Worm (Caenorhabditis elegans): Measurements from ENCODE around the gene leo-1.

The leo-1 gene

DNA sequence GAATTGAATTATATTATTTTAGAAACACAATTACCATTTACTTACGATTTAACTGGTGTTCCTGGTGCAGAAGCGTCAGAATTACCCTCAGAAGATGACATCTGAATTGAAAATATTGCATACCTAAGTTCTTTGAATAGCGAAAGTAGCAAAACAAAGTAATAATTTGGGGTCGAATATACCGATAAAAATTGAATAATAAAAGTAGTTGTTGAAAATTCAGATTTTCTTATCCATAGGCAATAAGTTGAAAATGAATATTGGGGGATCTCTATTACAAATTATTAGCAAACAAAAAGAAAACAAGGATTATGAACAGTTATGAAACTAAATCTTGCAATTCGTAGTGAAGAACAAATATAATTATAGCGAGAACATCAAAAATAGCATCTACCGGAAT, at the start of gene leo-1:
leo-1 (minus strand) TSS at position 101 of the 400 bp plus-strand sequence.
- no peak for TF ChIP-seq hnd-1 (tag; optimal IDR thresholded peaks at IDR 0.05)
- no peak for TF ChIP-seq pes-1 (GFP tag; IDR thresholded peaks at IDR 0.05)
- TF ChIP-seq sea-1 (GFP tag; conservative IDR thresholded peaks at IDR 0.05), result no peak
- no peak for TF ChIP-seq F13C5.2 (tag; optimal IDR thresholded peaks at IDR 0.05)
- no peak for TF ChIP-seq ceh-13 (GFP tag; optimal IDR thresholded peaks at IDR 0.05)
- TF ChIP-seq tbx-37 (GFP tag; conservative IDR thresholded peaks at IDR 0.05), result no peak

DNA sequence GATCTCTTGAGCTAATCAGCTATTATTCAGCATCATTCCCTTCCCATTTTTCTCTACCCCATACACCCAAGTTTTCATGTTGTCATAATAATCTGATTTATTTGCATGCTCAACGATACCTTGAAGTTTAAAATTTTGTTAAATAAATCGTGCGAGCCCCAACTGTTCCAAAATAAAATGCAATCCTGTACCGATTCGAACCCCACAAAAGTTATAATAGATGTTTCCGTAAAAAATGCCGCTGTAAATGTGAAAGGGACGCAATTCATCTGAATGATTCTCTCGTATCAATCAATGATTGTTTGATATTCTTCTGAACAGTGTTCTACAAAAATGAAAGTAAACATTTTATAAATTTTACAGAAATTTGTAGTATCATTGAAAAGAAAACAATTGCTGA, 48.3 kb upstream of the leo-1 start:
- TF ChIP-seq tbx-11 (GFP tag; IDR thresholded peaks at IDR 0.05) (no peak), hmg-4 (GFP tag; optimal IDR thresholded peaks at IDR 0.05) (no peak), ceh-13 (GFP tag; optimal IDR thresholded peaks at IDR 0.05) (no peak), B0310.2 (tag; optimal IDR thresholded peaks at IDR 0.05) (no peak), F13C5.2 (tag; optimal IDR thresholded peaks at IDR 0.05) (no peak), ama-1 (optimal IDR thresholded peaks at IDR 0.05) (no peak), aly-1 (tag; optimal IDR thresholded peaks at IDR 0.05) (no peak), pes-1 (GFP tag; IDR thresholded peaks at IDR 0.05) (no peak), hnd-1 (tag; optimal IDR thresholded peaks at IDR 0.05) (no peak)

- TF ChIP-seq F13C5.2 (tag; optimal IDR thresholded peaks at IDR 0.05) (no peak), aly-1 (tag; optimal IDR thresholded peaks at IDR 0.05) (no peak), ets-7 (tag; optimal IDR thresholded peaks at IDR 0.05) (no peak), tbx-37 (GFP tag; conservative IDR thresholded peaks at IDR 0.05) (no peak), ceh-36 (tag; optimal IDR thresholded peaks at IDR 0.05) (no peak), sea-1 (GFP tag; conservative IDR thresholded peaks at IDR 0.05) (no peak), pes-1 (GFP tag; IDR thresholded peaks at IDR 0.05) (no peak), hnd-1 (tag; optimal IDR thresholded peaks at IDR 0.05) (no peak), B0310.2 (tag; optimal IDR thresholded peaks at IDR 0.05) (no peak), ama-1 (optimal IDR thresholded peaks at IDR 0.05) (no peak), hmg-4 (GFP tag; optimal IDR thresholded peaks at IDR 0.05) (no peak), scrt-1 (GFP tag; IDR thresholded peaks at IDR 0.05) (no peak), tra-4 (tag; optimal IDR thresholded peaks at IDR 0.05) (no peak), tbx-11 (GFP tag; IDR thresholded peaks at IDR 0.05) (no peak)
Observed at ce11 chrIV:11375713-11376112, 46.5 kb upstream of the leo-1 start.

DNA sequence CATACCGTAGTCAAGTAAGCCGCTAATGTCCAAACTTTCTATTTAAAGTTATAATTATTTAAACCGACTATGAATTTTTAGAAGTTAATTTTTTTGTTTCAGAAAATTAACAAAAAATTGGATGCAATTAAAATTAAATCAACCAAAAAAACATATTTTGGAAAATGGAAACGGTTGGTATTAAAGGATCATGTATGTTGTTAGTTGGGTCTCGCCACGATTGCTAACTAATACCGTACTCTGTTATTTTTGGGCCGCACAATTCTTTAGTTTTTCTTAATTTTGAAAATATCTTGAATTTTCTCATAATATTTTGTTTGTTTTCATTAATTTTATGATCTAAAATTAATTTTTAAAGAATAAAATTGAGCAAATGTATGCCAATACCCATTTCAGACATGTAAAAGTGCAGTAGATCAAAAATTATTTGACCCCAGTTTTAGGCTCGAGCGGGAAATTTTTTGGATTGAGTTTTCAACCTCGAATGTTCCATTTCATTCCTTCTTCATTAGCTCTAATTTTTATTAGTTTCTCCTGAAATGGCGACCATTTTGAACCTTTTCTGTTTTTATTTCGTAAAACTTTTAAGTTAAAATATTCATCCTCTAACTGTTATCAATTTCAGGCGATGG, 43.3 kb upstream of the leo-1 start, which contains the start of gene cbd-1:
cbd-1 (plus strand) TSS at position 626 of the 632 bp plus-strand sequence.
- TF ChIP-seq hnd-1 (tag; optimal IDR thresholded peaks at IDR 0.05), result no peak
- TF ChIP-seq sea-1 (GFP tag; conservative IDR thresholded peaks at IDR 0.05), result no peak
- no peak for TF ChIP-seq ets-7 (tag; optimal IDR thresholded peaks at IDR 0.05)
- TF ChIP-seq pes-1 (GFP tag; IDR thresholded peaks at IDR 0.05), result no peak
- no peak for TF ChIP-seq ceh-13 (GFP tag; optimal IDR thresholded peaks at IDR 0.05)
- TF ChIP-seq B0310.2 (tag; optimal IDR thresholded peaks at IDR 0.05), result no peak

DNA sequence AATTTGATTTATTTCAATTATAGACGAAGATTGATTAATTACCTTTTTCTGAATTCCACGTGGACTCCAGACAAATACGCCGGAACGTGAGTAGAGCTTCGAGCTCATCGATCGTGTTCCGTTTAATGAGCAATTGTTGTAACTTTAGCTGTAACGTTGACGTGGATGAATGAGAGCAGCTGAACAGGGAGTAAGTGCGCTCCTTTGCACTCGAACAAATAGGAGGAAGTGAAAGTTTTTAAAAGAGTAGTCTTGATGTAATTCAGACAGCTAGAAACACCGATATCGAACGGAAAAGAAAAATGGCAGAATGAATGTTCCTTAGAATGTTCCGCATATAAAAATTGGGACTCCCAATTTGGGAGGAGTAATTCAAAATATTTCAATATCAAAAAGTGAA, 42.5 kb upstream of the leo-1 start, which contains the start of gene sec-31:
sec-31 (minus strand) TSS at position 148 of the 400 bp plus-strand sequence.
- TF ChIP-seq tra-4 (tag; optimal IDR thresholded peaks at IDR 0.05), result no peak
- TF ChIP-seq aly-1 (tag; optimal IDR thresholded peaks at IDR 0.05), result no peak
- TF ChIP-seq ets-7 (tag; optimal IDR thresholded peaks at IDR 0.05), result no peak
- no peak for TF ChIP-seq hmbx-1 (tag; optimal IDR thresholded peaks at IDR 0.05)
- TF ChIP-seq pes-1 (GFP tag; IDR thresholded peaks at IDR 0.05), result no peak
- TF ChIP-seq F13C5.2 (tag; optimal IDR thresholded peaks at IDR 0.05), result no peak
- TF ChIP-seq tbx-11 (GFP tag; IDR thresholded peaks at IDR 0.05), result no peak
- no peak for TF ChIP-seq sea-1 (GFP tag; conservative IDR thresholded peaks at IDR 0.05)
- no peak for TF ChIP-seq flt-1 (GFP tag; IDR thresholded peaks at IDR 0.05)
- TF ChIP-seq ceh-13 (GFP tag; optimal IDR thresholded peaks at IDR 0.05), result no peak

- no peak for TF ChIP-seq tbx-11 (GFP tag; IDR thresholded peaks at IDR 0.05)
- no peak for TF ChIP-seq ceh-36 (tag; optimal IDR thresholded peaks at IDR 0.05)
- TF ChIP-seq sea-1 (GFP tag; conservative IDR thresholded peaks at IDR 0.05), result no peak
- no peak for TF ChIP-seq ets-7 (tag; optimal IDR thresholded peaks at IDR 0.05)
- no peak for TF ChIP-seq F13C5.2 (tag; optimal IDR thresholded peaks at IDR 0.05)
Observed at ce11 chrIV:11363806-11364562, 34.8 kb upstream of the leo-1 start.

ce11 chrIV:11361409-11361808, 32.2 kb upstream of the leo-1 start, which contains the start of gene T01G1.4:
Gene T01G1.4 (minus strand): TSS chrIV:11361509.
- TF ChIP-seq aly-1 (tag; optimal IDR thresholded peaks at IDR 0.05) (no peak), pes-1 (GFP tag; IDR thresholded peaks at IDR 0.05) (no peak), F13C5.2 (tag; optimal IDR thresholded peaks at IDR 0.05) (no peak), ceh-36 (tag; optimal IDR thresholded peaks at IDR 0.05) (no peak), flt-1 (GFP tag; IDR thresholded peaks at IDR 0.05) (no peak), B0310.2 (tag; optimal IDR thresholded peaks at IDR 0.05) (no peak), hmg-4 (GFP tag; optimal IDR thresholded peaks at IDR 0.05) (no peak), hnd-1 (tag; optimal IDR thresholded peaks at IDR 0.05) (no peak), ets-7 (tag; optimal IDR thresholded peaks at IDR 0.05) (no peak), scrt-1 (GFP tag; IDR thresholded peaks at IDR 0.05) (no peak), sea-1 (GFP tag; conservative IDR thresholded peaks at IDR 0.05) (no peak), ceh-13 (GFP tag; optimal IDR thresholded peaks at IDR 0.05) (no peak), hmbx-1 (tag; optimal IDR thresholded peaks at IDR 0.05) (no peak), ama-1 (optimal IDR thresholded peaks at IDR 0.05) (no peak), tbx-11 (GFP tag; IDR thresholded peaks at IDR 0.05) (no peak), tra-4 (tag; optimal IDR thresholded peaks at IDR 0.05) (no peak), tbx-37 (GFP tag; conservative IDR thresholded peaks at IDR 0.05) (no peak)

Data from whole organism, early embryonic.